Fruit fly (Drosophila melanogaster) S2 (cell line): ENCODE data around the gene Acbp4.

Source experiments
- CG8478 ChIP-seq: fragments of >200 bp; optimal IDR thresholded peaks from 2 replicates; lab custom pipeline; 2018
- CTCF ChIP-seq, 2 experiments: fragments of >200 bp; optimal IDR thresholded peaks; 2 replicates each; lab custom pipeline; 2018

Gene Acbp4

DNA sequence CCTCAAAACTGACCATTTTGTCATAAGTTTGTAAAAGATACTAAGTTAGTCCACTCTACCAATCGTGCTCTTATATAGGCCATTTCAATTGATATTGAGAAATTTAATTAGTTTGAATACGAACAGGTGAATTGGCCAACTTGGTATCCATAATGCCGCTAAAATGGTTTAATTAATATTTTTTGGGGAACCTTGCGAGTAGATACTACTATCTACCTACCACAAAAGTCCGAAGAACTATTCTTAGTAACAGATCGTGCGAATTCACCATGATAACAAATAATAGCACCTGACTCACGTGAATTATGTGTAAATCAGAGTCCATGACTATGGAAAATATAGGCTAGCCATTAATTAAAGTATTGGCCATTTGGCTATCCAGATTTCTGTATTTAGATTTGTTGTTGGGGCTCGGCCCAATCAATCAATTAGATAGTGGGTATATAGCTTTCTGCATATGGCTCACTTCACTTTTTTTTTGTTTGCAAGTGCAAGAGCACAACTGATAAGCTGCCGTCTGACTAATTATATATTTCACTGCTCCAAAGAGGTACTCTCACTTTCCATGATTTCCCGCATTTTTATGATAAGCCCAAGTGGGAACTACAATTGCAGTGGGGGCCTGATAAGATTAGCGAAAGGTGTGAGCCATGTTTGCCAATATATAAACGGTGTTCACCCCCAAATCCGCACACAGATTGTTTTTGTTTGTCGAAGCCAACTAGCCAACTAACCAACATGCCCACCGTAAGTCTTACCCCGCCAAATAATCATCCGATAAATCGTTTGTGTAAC is at the start of gene Acbp4, which contains the start of gene Acbp6:
Acbp4 (minus strand) TSS at position 51 of the 795 bp plus-strand sequence.
Acbp6 (plus strand) TSS at position 690 of the 795 bp plus-strand sequence.
- TF ChIP-seq CG8478 (lab: Kevin White, UChicago) (no peak), CTCF (optimal IDR thresholded peaks at IDR 0.05; lab: Kevin White, UChicago) (no peak)

DNA sequence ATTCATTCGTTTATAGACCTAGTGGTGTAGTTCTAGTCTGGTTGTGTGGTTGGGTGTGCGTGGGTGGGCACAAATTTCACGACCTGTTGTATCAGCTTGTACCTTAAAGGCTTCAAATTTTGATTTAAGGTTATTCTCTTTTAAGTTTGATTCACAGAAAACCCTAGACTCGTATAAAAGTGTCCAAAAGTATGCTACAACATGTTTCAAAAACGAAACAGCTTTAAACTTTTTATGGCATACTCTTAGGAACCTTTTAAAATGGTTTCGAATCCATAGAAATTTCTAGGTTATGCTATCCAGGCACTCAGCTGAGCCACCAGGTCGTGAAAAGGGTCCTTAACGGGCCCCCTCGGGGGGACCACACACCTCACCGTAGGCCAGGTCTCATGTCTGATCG is 33.9 kb upstream of the Acbp4 start:
- TF ChIP-seq CG8478 (lab: Kevin White, UChicago) (no peak), CTCF (optimal IDR thresholded peaks at IDR 0.05; lab: Kevin White, UChicago) (no peak)

DNA sequence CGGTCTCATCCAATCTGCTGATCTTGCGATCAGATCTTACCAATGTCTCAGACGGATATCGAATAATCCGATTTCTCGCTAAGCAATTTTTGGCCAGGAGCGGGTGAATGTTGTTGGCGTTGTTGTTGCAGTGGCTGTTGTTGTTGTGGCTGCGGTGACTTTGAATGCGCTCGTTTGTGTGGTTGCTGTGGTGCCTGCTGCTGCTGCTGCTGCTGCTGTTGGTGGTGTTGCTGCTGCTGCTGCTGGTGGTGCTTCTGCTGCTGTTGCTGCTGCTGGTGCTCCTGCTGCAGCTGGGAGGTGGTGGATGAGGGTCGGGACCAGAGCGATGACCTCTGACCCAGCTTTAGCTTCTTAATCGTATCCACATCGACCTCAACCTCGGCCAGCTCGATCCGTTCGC is 33.2 kb upstream of the Acbp4 start:
- TF ChIP-seq CTCF (optimal IDR thresholded peaks at IDR 0.05; lab: Kevin White, UChicago) (no peak), CG8478 (lab: Kevin White, UChicago) (no peak)

dm6 chr3L:7157713-7158112 is 29.6 kb upstream of the Acbp4 start, which contains the start of gene CG8620:
Gene CG8620 (plus strand): TSS chr3L:7158099.
- no peak for TF ChIP-seq CTCF (optimal IDR thresholded peaks at IDR 0.05; lab: Kevin White, UChicago)
- TF ChIP-seq CG8478 (lab: Kevin White, UChicago), result no peak

DNA sequence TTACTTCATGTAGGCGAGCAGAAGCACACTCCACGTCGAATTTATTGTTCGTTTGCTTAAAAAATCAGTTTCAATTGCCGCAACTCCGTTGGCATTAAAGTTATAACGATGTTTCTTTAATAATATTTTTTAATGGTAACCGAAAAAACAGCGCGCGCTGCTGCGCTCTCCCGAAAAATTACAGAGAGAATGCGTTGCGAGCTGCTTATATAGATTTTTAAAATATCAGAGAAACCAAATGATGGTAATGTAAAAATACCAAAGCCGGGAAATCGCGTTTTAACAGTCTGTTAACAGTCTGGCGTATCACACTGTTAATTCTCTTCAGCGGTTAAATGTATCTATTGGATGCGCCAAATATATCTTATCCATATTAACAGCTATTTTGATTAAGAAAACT is 28.8 kb upstream of the Acbp4 start, which contains the start of gene corn:
corn (minus strand) TSS at position 184 of the 400 bp plus-strand sequence.
- TF ChIP-seq CG8478 (lab: Kevin White, UChicago) (no peak), CTCF (optimal IDR thresholded peaks at IDR 0.05; lab: Kevin White, UChicago) (no peak)

dm6 chr3L:7156239-7156638 is 28.2 kb upstream of the Acbp4 start:
- TF ChIP-seq CG8478 (lab: Kevin White, UChicago) (no peak), CTCF (optimal IDR thresholded peaks at IDR 0.05; lab: Kevin White, UChicago) (no peak)

DNA sequence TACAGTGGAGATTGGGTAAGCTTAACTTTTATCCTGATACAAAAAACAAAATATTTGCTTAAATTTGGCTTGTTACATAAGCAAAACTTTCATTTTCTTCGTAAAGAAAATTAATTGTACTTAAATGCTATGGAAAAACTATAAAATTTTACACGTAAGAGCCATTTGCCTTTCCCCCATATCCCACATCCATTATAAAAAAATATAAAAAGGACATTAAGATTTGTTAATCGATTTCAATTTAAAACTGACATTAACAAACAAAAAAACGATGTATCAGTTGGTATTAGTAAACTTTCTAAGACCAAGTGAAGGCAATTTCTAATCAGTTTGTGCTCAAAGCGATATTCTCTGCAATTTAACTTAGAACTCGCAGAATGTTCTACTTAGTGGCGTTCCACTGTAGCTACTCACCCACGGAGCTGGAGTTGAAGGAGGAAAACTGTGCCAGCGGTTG is 27.5 kb upstream of the Acbp4 start:
- TF ChIP-seq CTCF (optimal IDR thresholded peaks at IDR 0.05; lab: Kevin White, UChicago) (no peak), CG8478 (lab: Kevin White, UChicago) (no peak)

DNA sequence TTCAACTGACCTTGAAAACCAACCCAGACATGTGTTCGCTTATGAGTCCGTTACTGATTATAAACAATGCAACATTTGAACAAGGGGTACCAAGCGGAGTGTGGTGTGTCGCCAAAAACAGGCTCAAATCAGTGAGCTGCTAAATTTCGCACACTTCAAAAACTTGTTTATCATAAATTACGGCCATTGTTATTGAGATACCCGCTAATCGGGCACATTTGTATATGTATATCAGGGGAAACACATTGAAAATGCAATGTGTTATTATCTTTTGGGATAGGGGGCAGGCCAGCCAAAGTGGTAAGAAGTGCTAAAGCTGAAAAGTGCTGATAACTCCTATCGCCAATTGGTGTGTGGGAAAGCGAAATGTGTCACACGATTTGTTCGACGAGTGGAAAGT is 26.2 kb upstream of the Acbp4 start:
- no peak for TF ChIP-seq CTCF (optimal IDR thresholded peaks at IDR 0.05; lab: Kevin White, UChicago)
- TF ChIP-seq CG8478 (lab: Kevin White, UChicago), result no peak

- TF ChIP-seq CG8478 (lab: Kevin White, UChicago) (no peak), CTCF (optimal IDR thresholded peaks at IDR 0.05; lab: Kevin White, UChicago) (no peak)
Observed at dm6 chr3L:7153634-7154033, 25.6 kb upstream of the Acbp4 start.

dm6 chr3L:7151521-7152465 is 23.7 kb upstream of the Acbp4 start:
- TF ChIP-seq CTCF (optimal IDR thresholded peaks at IDR 0.05; lab: Kevin White, UChicago) (no peak), CG8478 (lab: Kevin White, UChicago) (no peak)

- TF ChIP-seq CTCF (optimal IDR thresholded peaks at IDR 0.05; lab: Kevin White, UChicago) (no peak), CG8478 (lab: Kevin White, UChicago) (no peak)
Observed at dm6 chr3L:7150850-7151249, 22.8 kb upstream of the Acbp4 start.

- TF ChIP-seq CG8478 (lab: Kevin White, UChicago), result no peak
- no peak for TF ChIP-seq CTCF (optimal IDR thresholded peaks at IDR 0.05; lab: Kevin White, UChicago)
Observed at dm6 chr3L:7149827-7150226, 21.8 kb upstream of the Acbp4 start.

DNA sequence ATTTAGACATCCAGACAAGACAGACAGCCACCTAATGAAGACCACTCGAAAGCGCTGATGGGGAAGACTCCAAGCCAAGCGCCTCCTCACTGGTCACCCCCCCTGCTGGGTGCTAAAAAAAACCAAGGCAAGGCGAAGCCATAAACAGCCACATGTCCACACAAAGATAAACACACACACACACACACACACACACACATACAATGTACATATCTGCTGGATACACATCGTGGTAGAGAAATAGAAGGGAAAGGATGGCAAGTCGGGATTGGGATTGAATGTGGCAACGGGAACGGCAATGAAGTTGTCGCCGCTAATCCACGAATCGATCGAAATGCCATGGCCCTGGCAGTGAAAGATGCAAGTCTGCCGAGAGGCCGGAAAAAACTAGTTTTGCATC is 21.3 kb upstream of the Acbp4 start:
- TF ChIP-seq CTCF (optimal IDR thresholded peaks at IDR 0.05; lab: Kevin White, UChicago) (no peak), CG8478 (lab: Kevin White, UChicago) (no peak)

DNA sequence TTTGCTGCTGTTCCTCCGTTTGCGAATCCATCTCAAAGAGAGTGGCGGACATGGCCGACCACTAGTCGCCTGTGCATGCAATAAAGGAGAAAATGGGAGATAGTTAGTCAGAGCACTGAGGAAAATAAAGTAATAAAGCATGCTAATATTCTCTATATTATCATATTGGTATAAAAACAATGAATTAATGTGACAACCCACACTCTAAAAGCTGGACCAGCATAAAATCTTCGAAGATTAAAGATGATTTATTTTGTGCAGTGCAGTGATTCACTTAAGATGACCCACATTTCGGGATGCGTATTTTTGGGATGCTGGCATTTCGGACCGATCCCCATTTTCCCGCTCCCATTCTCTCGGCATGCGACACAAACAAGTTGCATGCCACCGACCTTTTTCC is 19.7 kb upstream of the Acbp4 start:
- TF ChIP-seq CTCF (optimal IDR thresholded peaks at IDR 0.05; lab: Kevin White, UChicago) (no peak), CG8478 (lab: Kevin White, UChicago) (no peak)

DNA sequence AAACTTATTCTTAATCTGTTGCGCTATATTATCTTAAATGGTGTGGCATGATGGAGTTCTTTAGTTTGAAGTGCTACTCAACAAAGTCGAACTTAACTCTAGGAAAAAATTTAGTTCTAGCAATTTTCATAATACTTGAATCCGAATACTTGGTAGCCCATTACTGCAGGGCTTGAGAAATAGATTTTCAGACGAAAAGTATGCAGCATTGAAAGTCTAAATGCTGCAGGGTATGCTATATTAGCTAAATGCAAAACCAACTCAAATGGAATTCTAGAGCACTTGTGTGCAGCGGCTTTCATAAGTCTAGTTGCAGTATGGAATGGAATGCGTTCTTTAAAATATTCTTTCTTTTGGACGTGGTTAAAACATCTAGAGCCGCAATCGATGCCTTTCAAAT is 15.2 kb upstream of the Acbp4 start:
- TF ChIP-seq CTCF (optimal IDR thresholded peaks at IDR 0.05; lab: Kevin White, UChicago), result no peak
- no peak for TF ChIP-seq CG8478 (lab: Kevin White, UChicago)
